Fruit fly (Drosophila melanogaster): ENCODE measurements around the gene Brd7-9.

Brd7-9 gene

dm6 chr2L:7827045-7828004, 44.7 kb downstream of the Brd7-9 start, which contains the start of the genes Rack1 and mts (continued):
- peak; percentile 74 for TF ChIP-seq Hsf (GFP tag; optimal IDR thresholded peaks at IDR 0.05)
- TF ChIP-seq CG11696 (GFP tag; IDR thresholded peaks at IDR 0.05), result peak; percentile 72
- peak; percentile 61 for TF ChIP-seq CG7963 (GFP tag; IDR thresholded peaks at IDR 0.05; ENCODE audit: partially characterized antibody)
- TF ChIP-seq Doc3 (GFP tag; IDR thresholded peaks at IDR 0.05; ENCODE audit: partially characterized antibody), result no peak
- peak; percentile 39; the same call in 1 of the 2 replicates for TF ChIP-seq Adf1 (GFP tag; IDR thresholded peaks at IDR 0.05)
- TF ChIP-seq CG17385 (GFP tag; optimal IDR thresholded peaks at IDR 0.05), result peak; percentile 86
- peak; percentile 73 for TF ChIP-seq gsb-n (tag; optimal IDR thresholded peaks at IDR 0.05)
- peak; percentile 80 for TF ChIP-seq CG13894 (tag; optimal IDR thresholded peaks at IDR 0.05)
- peak; percentile 69 for TF ChIP-seq Bteb2 (GFP tag; optimal IDR thresholded peaks at IDR 0.05)
- TF ChIP-seq inv (GFP tag; IDR thresholded peaks at IDR 0.05; ENCODE audit: partially characterized antibody), result peak; percentile 30; the same call in 1 of the 2 replicates
- TF ChIP-seq Dfd (GFP tag; optimal IDR thresholded peaks at IDR 0.05), result no peak
- peak; percentile 63 for TF ChIP-seq Gug (GFP tag; IDR thresholded peaks at IDR 0.05)
- TF ChIP-seq insv (GFP tag; optimal IDR thresholded peaks at IDR 0.05), result peak in 1 of 2 experiments; percentile 69
- no peak for TF ChIP-seq fru (optimal IDR thresholded peaks at IDR 0.05)
- peak; percentile 86 for TF ChIP-seq odd (GFP tag; optimal IDR thresholded peaks at IDR 0.05)
- peak; percentile 51 for TF ChIP-seq knrl (GFP tag; IDR thresholded peaks at IDR 0.05; ENCODE audit: partially characterized antibody)
- TF ChIP-seq lmd (GFP tag; IDR thresholded peaks at IDR 0.05), result peak; percentile 60
- peak; percentile 89 for TF ChIP-seq CG13775 (GFP tag; optimal IDR thresholded peaks at IDR 0.05)
- TF ChIP-seq ranshi (GFP tag; IDR thresholded peaks at IDR 0.05), result peak; percentile 87
- TF ChIP-seq mam (GFP tag; optimal IDR thresholded peaks at IDR 0.05), result peak; percentile 60
- no peak for TF ChIP-seq CG2129 (GFP tag; IDR thresholded peaks at IDR 0.05; ENCODE audit: partially characterized antibody)
- peak; percentile 73 for TF ChIP-seq CG5180 (GFP tag; optimal IDR thresholded peaks at IDR 0.05)
- peak; percentile 88 for TF ChIP-seq CG17568 (GFP tag; optimal IDR thresholded peaks at IDR 0.05)
- TF ChIP-seq Sox100B (GFP tag; optimal IDR thresholded peaks at IDR 0.05), result peak; percentile 83
- TF ChIP-seq Opbp (GFP tag; IDR thresholded peaks at IDR 0.05; ENCODE audit: partially characterized antibody), result peak; percentile 66
- peak; percentile 69 for TF ChIP-seq CG3065 (GFP tag; optimal IDR thresholded peaks at IDR 0.05)
- TF ChIP-seq CG15011 (GFP tag; optimal IDR thresholded peaks at IDR 0.05), result peak; percentile 80
- TF ChIP-seq CG11247 (GFP tag; IDR thresholded peaks at IDR 0.05), result peak; percentile 86
- peak; percentile 90 for TF ChIP-seq Fer1 (GFP tag; optimal IDR thresholded peaks at IDR 0.05)
- TF ChIP-seq lab (GFP tag; optimal IDR thresholded peaks at IDR 0.05), result peak; percentile 96
- peak; percentile 32; the same call in 1 of the 2 replicates for TF ChIP-seq sna (GFP tag; IDR thresholded peaks at IDR 0.05; ENCODE audit: partially characterized antibody)
- TF ChIP-seq CG4282 (GFP tag; optimal IDR thresholded peaks at IDR 0.05), result no peak
- TF ChIP-seq Ets97D (GFP tag; optimal IDR thresholded peaks at IDR 0.05), result peak; percentile 99
- peak; percentile 67 for TF ChIP-seq CG16813 (GFP tag; IDR thresholded peaks at IDR 0.05; ENCODE audit: partially characterized antibody)
- peak; percentile 92 for TF ChIP-seq CG13296 (GFP tag; optimal IDR thresholded peaks at IDR 0.05)
- peak; percentile 50 for TF ChIP-seq CG10462 (GFP tag; optimal IDR thresholded peaks at IDR 0.05)
- peak; percentile 42 for TF ChIP-seq luna (GFP tag; optimal IDR thresholded peaks at IDR 0.05)
- TF ChIP-seq br (optimal IDR thresholded peaks at IDR 0.05), result no peak
- TF ChIP-seq CG6813 (GFP tag; optimal IDR thresholded peaks at IDR 0.05), result peak; percentile 94
- TF ChIP-seq usp (GFP tag; optimal IDR thresholded peaks at IDR 0.05), result no peak
- peak; percentile 67 for TF ChIP-seq Nf-YB (GFP tag; optimal IDR thresholded peaks at IDR 0.05)
- peak; percentile 44 to 68 for TF ChIP-seq bsh (GFP tag; optimal IDR thresholded peaks at IDR 0.05)
- TF ChIP-seq CG12744 (GFP tag; optimal IDR thresholded peaks at IDR 0.05), result peak; percentile 48
- no peak for TF ChIP-seq dan (GFP tag; IDR thresholded peaks at IDR 0.05)
- TF ChIP-seq D19A (tag; optimal IDR thresholded peaks at IDR 0.05), result peak; percentile 8
- TF ChIP-seq otp (GFP tag; IDR thresholded peaks at IDR 0.05), result peak; percentile 89
- TF ChIP-seq Blimp-1 (GFP tag; optimal IDR thresholded peaks at IDR 0.05), result peak; percentile 28
- TF ChIP-seq CG31388 (GFP tag; optimal IDR thresholded peaks at IDR 0.05), result peak; percentile 7
